Worm (Caenorhabditis elegans) whole organism, midembryonic: Measurements from ENCODE around the gene adal-1.

Experiments
- T22C8.4 ChIP-seq: fragments of 200-800 bp; sonication (Bioruptor generic); IDR thresholded peaks from 2 replicates; pipeline ENCODE4 v1.3.6; 2022; ENCODE audit warnings: missing genetic modification characterization, missing compliant biosample characterization
- cog-1 ChIP-seq: sonication (generic microtip); optimal IDR thresholded peaks from 2 replicates; lab custom pipeline; 2016; ENCODE audit warnings: missing genetic modification characterization, missing compliant biosample characterization
- flt-1 ChIP-seq: fragments of 200-800 bp; sonication (Bioruptor generic); IDR thresholded peaks from 2 replicates; pipeline ENCODE4 v1.3.6; 2022; ENCODE audit warnings: missing genetic modification characterization, missing compliant biosample characterization
- klf-2 ChIP-seq: fragments of 200-800 bp; sonication (Bioruptor generic); conservative IDR thresholded peaks from 2 replicates; pipeline ENCODE4 v1.3.6; 2022; ENCODE audit warnings: missing genetic modification reagents, missing genetic modification characterization, missing compliant biosample characterization
- med-1 ChIP-seq: sonication (generic microtip); optimal IDR thresholded peaks from 2 replicates; lab custom pipeline; 2017; ENCODE audit warnings: missing genetic modification characterization, mild to moderate bottlenecking, missing compliant biosample characterization, antibody characterized with exemption, missing genetic modification reagents; ENCODE audit not compliant: insufficient read depth
- ref-1 ChIP-seq: fragments of 200-800 bp; sonication (Bioruptor generic); conservative IDR thresholded peaks from 2 replicates; pipeline ENCODE4 v1.3.6; 2022; ENCODE audit warnings: missing genetic modification reagents, missing genetic modification characterization, missing compliant biosample characterization
- tab-1 ChIP-seq: fragments of 200-800 bp; sonication (Bioruptor generic); IDR thresholded peaks from 2 replicates; pipeline ENCODE4 v1.3.6; 2022; ENCODE audit warnings: missing genetic modification characterization, missing compliant biosample characterization
- ztf-23 ChIP-seq: fragments of 200-800 bp; sonication (Bioruptor generic); IDR thresholded peaks from 2 replicates; pipeline ENCODE4 v1.3.6; 2022; ENCODE audit warnings: missing genetic modification reagents, missing genetic modification characterization, missing compliant biosample characterization
- ztf-29 ChIP-seq: fragments of 200-800 bp; sonication (Bioruptor generic); IDR thresholded peaks from 2 replicates; pipeline ENCODE4 v1.3.6; 2022; ENCODE audit warnings: missing genetic modification reagents, missing genetic modification characterization, missing compliant biosample characterization

The adal-1 gene

ce11 chrII:6928416-6928815, 35.0 kb upstream of the adal-1 start, which contains the start of gene flcn-1:
TSS of gene flcn-1 (plus strand) at chrII:6928763.
- TF ChIP-seq T22C8.4 (GFP tag; lab: Robert Waterston, UW), result no peak
- no peak for TF ChIP-seq ref-1
- TF ChIP-seq med-1, result no peak

ce11 chrII:6927603-6928002, 34.2 kb upstream of the adal-1 start, which contains the start of gene F22D3.4:
TSS of gene F22D3.4 (minus strand) at chrII:6927603.
- no peak for TF ChIP-seq T22C8.4 (GFP tag; lab: Robert Waterston, UW)
- no peak for TF ChIP-seq cog-1
- no peak for TF ChIP-seq tab-1 (GFP tag; lab: Robert Waterston, UW)
- TF ChIP-seq med-1, result no peak
- TF ChIP-seq ztf-29 (GFP tag; lab: Robert Waterston, UW), result no peak
- no peak for TF ChIP-seq flt-1 (GFP tag; lab: Robert Waterston, UW)
- no peak for TF ChIP-seq ref-1
- no peak for TF ChIP-seq klf-2
- no peak for TF ChIP-seq ztf-23

ce11 chrII:6927034-6927433, 33.6 kb upstream of the adal-1 start:
- no peak for TF ChIP-seq T22C8.4 (GFP tag; lab: Robert Waterston, UW)
- TF ChIP-seq ref-1, result no peak
- TF ChIP-seq ztf-29 (GFP tag; lab: Robert Waterston, UW), result no peak
- no peak for TF ChIP-seq tab-1 (GFP tag; lab: Robert Waterston, UW)
- no peak for TF ChIP-seq flt-1 (GFP tag; lab: Robert Waterston, UW)
- no peak for TF ChIP-seq med-1
- TF ChIP-seq klf-2, result no peak
- no peak for TF ChIP-seq cog-1
- no peak for TF ChIP-seq ztf-23

- TF ChIP-seq tab-1 (GFP tag; lab: Robert Waterston, UW) (no peak), med-1 (no peak), klf-2 (no peak), cog-1 (no peak), T22C8.4 (GFP tag; lab: Robert Waterston, UW) (no peak), ztf-29 (GFP tag; lab: Robert Waterston, UW) (no peak), ref-1 (no peak), ztf-23 (no peak), flt-1 (GFP tag; lab: Robert Waterston, UW) (no peak)
Measured at ce11 chrII:6926488-6926887, 33.0 kb upstream of the adal-1 start.

ce11 chrII:6926054-6926453, 32.6 kb upstream of the adal-1 start:
- peak; percentile 29 for TF ChIP-seq cog-1
- TF ChIP-seq ztf-29 (GFP tag; lab: Robert Waterston, UW), result no peak
- TF ChIP-seq flt-1 (GFP tag; lab: Robert Waterston, UW), result 0 out of 2 replicates have a peak, but pooled peaks have one; percentile 51

- TF ChIP-seq ref-1, result no peak
- TF ChIP-seq flt-1 (GFP tag; lab: Robert Waterston, UW), result no peak
- no peak for TF ChIP-seq med-1
- TF ChIP-seq ztf-29 (GFP tag; lab: Robert Waterston, UW), result no peak
- no peak for TF ChIP-seq klf-2
- TF ChIP-seq ztf-23, result no peak
- no peak for TF ChIP-seq cog-1
- TF ChIP-seq tab-1 (GFP tag; lab: Robert Waterston, UW), result no peak
- no peak for TF ChIP-seq T22C8.4 (GFP tag; lab: Robert Waterston, UW)
Measured at ce11 chrII:6923792-6924191, 30.4 kb upstream of the adal-1 start.

- TF ChIP-seq cog-1, result no peak
- TF ChIP-seq flt-1 (GFP tag; lab: Robert Waterston, UW), result no peak
- TF ChIP-seq T22C8.4 (GFP tag; lab: Robert Waterston, UW), result no peak
- no peak for TF ChIP-seq med-1
- no peak for TF ChIP-seq ztf-29 (GFP tag; lab: Robert Waterston, UW)
- no peak for TF ChIP-seq tab-1 (GFP tag; lab: Robert Waterston, UW)
- no peak for TF ChIP-seq ref-1
- no peak for TF ChIP-seq ztf-23
- no peak for TF ChIP-seq klf-2
Measured at ce11 chrII:6919363-6919851, 26.0 kb upstream of the adal-1 start, which contains the start of gene B0252.1. TSS of gene B0252.1 (plus strand) at chrII:6919680.

- no peak for TF ChIP-seq cog-1
- no peak for TF ChIP-seq tab-1 (GFP tag; lab: Robert Waterston, UW)
- TF ChIP-seq T22C8.4 (GFP tag; lab: Robert Waterston, UW), result no peak
- no peak for TF ChIP-seq ref-1
- no peak for TF ChIP-seq klf-2
- TF ChIP-seq ztf-23, result no peak
- TF ChIP-seq flt-1 (GFP tag; lab: Robert Waterston, UW), result no peak
- no peak for TF ChIP-seq med-1
Measured at ce11 chrII:6918862-6919261, 25.4 kb upstream of the adal-1 start, which contains the start of gene B0252.5. TSS of gene B0252.5 (minus strand) at chrII:6918878.

ce11 chrII:6917710-6918109, 24.3 kb upstream of the adal-1 start, which contains the start of gene B0252.11:
TSS of gene B0252.11 (minus strand) at chrII:6917810.
- TF ChIP-seq med-1 (no peak), ref-1 (no peak), ztf-23 (no peak), tab-1 (GFP tag; lab: Robert Waterston, UW) (no peak), cog-1 (no peak), T22C8.4 (GFP tag; lab: Robert Waterston, UW) (no peak), ztf-29 (GFP tag; lab: Robert Waterston, UW) (no peak), klf-2 (no peak), flt-1 (GFP tag; lab: Robert Waterston, UW) (no peak)

ce11 chrII:6915875-6916274, 22.4 kb upstream of the adal-1 start, which contains the start of gene B0252.8:
TSS of gene B0252.8 (plus strand) at chrII:6916166.
- TF ChIP-seq med-1 (no peak), T22C8.4 (GFP tag; lab: Robert Waterston, UW) (no peak), flt-1 (GFP tag; lab: Robert Waterston, UW) (no peak), klf-2 (no peak), ztf-29 (GFP tag; lab: Robert Waterston, UW) (no peak), tab-1 (GFP tag; lab: Robert Waterston, UW) (no peak), ztf-23 (no peak), cog-1 (no peak)

ce11 chrII:6913309-6913708, 19.9 kb upstream of the adal-1 start, which contains the start of gene cyn-10:
TSS of gene cyn-10 (minus strand) at chrII:6913365.
- no peak for TF ChIP-seq tab-1 (GFP tag; lab: Robert Waterston, UW)
- TF ChIP-seq med-1, result no peak
- TF ChIP-seq ref-1, result 0 out of 2 replicates have a peak, but pooled peaks have one; percentile 42
- TF ChIP-seq flt-1 (GFP tag; lab: Robert Waterston, UW), result peak; percentile 92
- TF ChIP-seq ztf-23, result peak; percentile 90
- peak; percentile 52 for TF ChIP-seq cog-1
- no peak for TF ChIP-seq T22C8.4 (GFP tag; lab: Robert Waterston, UW)
- TF ChIP-seq klf-2, result peak; percentile 82
- no peak for TF ChIP-seq ztf-29 (GFP tag; lab: Robert Waterston, UW)
